Fruit fly (Drosophila melanogaster) whole organism, embryonic: Measurements from ENCODE around the gene CG10348.

Experiments
- Adf1 ChIP-seq: fragments of 200-800 bp; sonication (Bioruptor generic); IDR thresholded peaks from 2 replicates; pipeline ENCODE4 v1.3.6; 2022; ENCODE audit warnings: missing biosample characterization, missing genetic modification characterization
- Awh ChIP-seq: fragments of 200-800 bp; sonication (Bioruptor generic); IDR thresholded peaks from 2 replicates; pipeline ENCODE4, ENCODE4 v1.3.6; 2022; ENCODE audit warnings: missing biosample characterization, missing genetic modification characterization
- Bdp1 ChIP-seq: fragments of 200-800 bp; sonication (Bioruptor generic); optimal IDR thresholded peaks from 3 replicates; lab custom pipeline; 2016; ENCODE audit warnings: missing biosample characterization, missing genetic modification characterization
- Blimp-1 ChIP-seq: fragments of 200-800 bp; sonication (Bioruptor generic); optimal IDR thresholded peaks from 3 replicates; lab custom pipeline; 2018; ENCODE audit warnings: missing biosample characterization, missing genetic modification characterization, mild to moderate bottlenecking, moderate library complexity, missing genetic modification reagents
- CG13287 ChIP-seq: fragments of 200-800 bp; sonication (Bioruptor generic); IDR thresholded peaks from 2 replicates; pipeline ENCODE4 v1.3.6; 2022; ENCODE audit warnings: missing biosample characterization, missing genetic modification characterization; ENCODE audit not compliant: partially characterized antibody
- CG13894 ChIP-seq: fragments of 200-800 bp; sonication (Bioruptor generic); optimal IDR thresholded peaks from 3 replicates; lab custom pipeline; 2018; ENCODE audit warnings: missing biosample characterization, mild to moderate bottlenecking, missing genetic modification characterization, moderate library complexity
- CG18262 ChIP-seq: fragments of 200-800 bp; optimal IDR thresholded peaks from 3 replicates; lab custom pipeline; 2019; ENCODE audit warnings: missing biosample characterization, mild to moderate bottlenecking, missing genetic modification characterization, moderate library complexity
- CG2199 ChIP-seq: fragments of 200-800 bp; sonication (Bioruptor generic); IDR thresholded peaks from 3 replicates; pipeline ENCODE4 v1.3.6; 2022; ENCODE audit warnings: missing biosample characterization, missing genetic modification characterization
- CG31365 ChIP-seq: fragments of 200-800 bp; sonication (Bioruptor generic); optimal IDR thresholded peaks from 2 replicates; lab custom pipeline; 2018; ENCODE audit warnings: missing biosample characterization, mild to moderate bottlenecking, missing genetic modification characterization
- CG31441 ChIP-seq: fragments of 200-800 bp; sonication (Bioruptor generic); IDR thresholded peaks from 2 replicates; pipeline ENCODE4 v1.3.6; 2022; ENCODE audit warnings: missing biosample characterization, missing genetic modification characterization
- CG32532 ChIP-seq: fragments of 200-800 bp; sonication (Bioruptor generic); IDR thresholded peaks from 2 replicates; pipeline ENCODE4 v1.3.6; 2022; ENCODE audit warnings: missing biosample characterization, missing genetic modification characterization
- CG4360 ChIP-seq: fragments of 200-800 bp; sonication (Bioruptor generic); IDR thresholded peaks from 2 replicates; pipeline ENCODE4 v1.3.6; 2022; ENCODE audit warnings: missing biosample characterization, missing genetic modification characterization
- CG4617 ChIP-seq: fragments of 200-800 bp; sonication (Bioruptor generic); optimal IDR thresholded peaks from 3 replicates; lab custom pipeline; 2016; ENCODE audit warnings: missing biosample characterization, missing genetic modification characterization, borderline replicate concordance
- CG5180 ChIP-seq: fragments of 200-800 bp; sonication (Bioruptor generic); optimal IDR thresholded peaks from 3 replicates; lab custom pipeline; 2017; ENCODE audit warnings: missing biosample characterization, missing genetic modification characterization, mild to moderate bottlenecking, moderate library complexity, missing genetic modification reagents
- CG6175 ChIP-seq: fragments of 200-800 bp; sonication (Bioruptor generic); IDR thresholded peaks from 3 replicates; pipeline ENCODE4 v1.3.6; 2022; ENCODE audit warnings: missing biosample characterization, missing genetic modification characterization
- CG7786 ChIP-seq: fragments of 200-800 bp; sonication (Bioruptor generic); optimal IDR thresholded peaks from 2 replicates; lab custom pipeline; 2016; ENCODE audit warnings: missing biosample characterization, missing genetic modification characterization
- CG9437 ChIP-seq: fragments of 200-800 bp; sonication (Bioruptor generic); optimal IDR thresholded peaks from 2 replicates; lab custom pipeline; 2018; ENCODE audit warnings: missing biosample characterization, mild to moderate bottlenecking, missing genetic modification characterization
- D19A ChIP-seq: fragments of 200-800 bp; optimal IDR thresholded peaks from 3 replicates; lab custom pipeline; 2019; ENCODE audit warnings: missing biosample characterization, mild to moderate bottlenecking, missing genetic modification characterization, moderate library complexity
- Dbx ChIP-seq: fragments of 200-800 bp; sonication (Bioruptor generic); IDR thresholded peaks from 3 replicates; pipeline ENCODE4 v1.3.6; 2022; ENCODE audit warnings: missing biosample characterization, missing genetic modification characterization
- Deaf1 ChIP-seq: fragments of 200-800 bp; optimal IDR thresholded peaks from 3 replicates; lab custom pipeline; 2019; ENCODE audit warnings: missing biosample characterization, mild to moderate bottlenecking, missing genetic modification characterization, moderate library complexity
- Dfd ChIP-seq, 2 experiments: fragments of >200 bp; optimal IDR thresholded peaks; 2 replicates each; lab custom pipeline; 2017; ENCODE audit warnings: missing biosample characterization in 2 of 2, missing genetic modification characterization in 2 of 2
- Dip2 ChIP-seq: fragments of 200-800 bp; sonication (Bioruptor generic); IDR thresholded peaks from 2 replicates; pipeline ENCODE4 v1.3.6; 2022; ENCODE audit warnings: missing biosample characterization, missing genetic modification characterization
- Dll ChIP-seq: fragments of 200-800 bp; sonication (Bioruptor generic); IDR thresholded peaks from 4 replicates; pipeline ENCODE4 v1.3.6; 2022; ENCODE audit warnings: missing biosample characterization, missing genetic modification characterization; ENCODE audit not compliant: partially characterized antibody
- Drgx ChIP-seq: fragments of 200-800 bp; sonication (Bioruptor generic); IDR thresholded peaks from 2 replicates; pipeline ENCODE4 v1.3.6; 2022; ENCODE audit warnings: missing biosample characterization, missing genetic modification characterization
- H15 ChIP-seq: fragments of 200-800 bp; sonication (Bioruptor generic); IDR thresholded peaks from 3 replicates; pipeline ENCODE4 v1.3.6; 2022; ENCODE audit warnings: missing biosample characterization, missing genetic modification characterization
- HHEX ChIP-seq: fragments of 200-800 bp; sonication (Bioruptor generic); optimal IDR thresholded peaks from 3 replicates; lab custom pipeline; 2017; ENCODE audit warnings: missing biosample characterization, mild to moderate bottlenecking, missing genetic modification characterization, missing genetic modification reagents
- Hr39 ChIP-seq: fragments of >200 bp; optimal IDR thresholded peaks from 2 replicates; lab custom pipeline; 2017
- Jarid2 ChIP-seq: fragments of 200-800 bp; sonication (Bioruptor generic); optimal IDR thresholded peaks from 3 replicates; lab custom pipeline; 2017; ENCODE audit warnings: mild to moderate bottlenecking, missing biosample characterization, missing genetic modification reagents, missing genetic modification characterization
- Kr ChIP-seq: fragments of 200-800 bp; sonication (Bioruptor generic); optimal IDR thresholded peaks from 2 replicates; lab custom pipeline; 2017; ENCODE audit warnings: missing biosample characterization, mild to moderate bottlenecking, missing genetic modification characterization
- Med ChIP-seq: fragments of 200-800 bp; sonication (Bioruptor generic); peaks from one replicate; lab custom pipeline; 2016; ENCODE audit warnings: missing biosample characterization, missing genetic modification characterization, mild to moderate bottlenecking, inconsistent platforms, moderate library complexity
- Nf-YA ChIP-seq: fragments of 200-800 bp; sonication (Bioruptor generic); IDR thresholded peaks from 2 replicates; pipeline ENCODE4 v1.3.6; 2022; ENCODE audit warnings: missing biosample characterization, missing genetic modification characterization
- Nf-YB ChIP-seq: fragments of 200-800 bp; sonication (Bioruptor generic); optimal IDR thresholded peaks from 3 replicates; lab custom pipeline; 2019; ENCODE audit warnings: missing biosample characterization, mild to moderate bottlenecking, missing genetic modification characterization, moderate library complexity
- Nf-YC ChIP-seq: fragments of 200-800 bp; optimal IDR thresholded peaks from 3 replicates; lab custom pipeline; 2019; ENCODE audit warnings: missing biosample characterization, mild to moderate bottlenecking, missing genetic modification characterization, moderate library complexity
- Rfx ChIP-seq: fragments of 200-800 bp; sonication (Bioruptor generic); IDR thresholded peaks from 2 replicates; pipeline ENCODE4 v1.3.6; 2022; ENCODE audit warnings: missing biosample characterization, missing genetic modification characterization
- Vsx1 ChIP-seq: fragments of 200-800 bp; sonication (Bioruptor generic); optimal IDR thresholded peaks from 2 replicates; lab custom pipeline; 2017; ENCODE audit warnings: missing biosample characterization, mild to moderate bottlenecking, missing genetic modification characterization, missing genetic modification reagents
- cad ChIP-seq: fragments of >200 bp; optimal IDR thresholded peaks from 2 replicates; lab custom pipeline; 2017; ENCODE audit warnings: missing biosample characterization, missing genetic modification characterization
- cg ChIP-seq: fragments of 200-800 bp; sonication (Bioruptor generic); optimal IDR thresholded peaks from 3 replicates; lab custom pipeline; 2019; ENCODE audit warnings: missing biosample characterization, mild to moderate bottlenecking, missing genetic modification characterization, moderate library complexity
- chinmo ChIP-seq: fragments of 200-800 bp; sonication (Bioruptor generic); IDR thresholded peaks from 4 replicates; pipeline ENCODE4 v1.3.6; 2022; ENCODE audit warnings: missing biosample characterization, missing genetic modification characterization; ENCODE audit not compliant: partially characterized antibody
- crol ChIP-seq: fragments of 200-800 bp; sonication (Bioruptor generic); IDR thresholded peaks from 2 replicates; pipeline ENCODE4 v1.3.6; 2022; ENCODE audit warnings: missing biosample characterization, missing genetic modification characterization
- dysf ChIP-seq: fragments of 200-800 bp; sonication (Bioruptor generic); IDR thresholded peaks from 3 replicates; pipeline ENCODE4 v1.3.6; 2022; ENCODE audit warnings: missing biosample characterization, missing genetic modification characterization
- hb ChIP-seq: fragments of 200-800 bp; sonication (Bioruptor generic); IDR thresholded peaks from 3 replicates; pipeline ENCODE4 v1.3.6; 2022; ENCODE audit warnings: missing biosample characterization, missing genetic modification characterization; ENCODE audit not compliant: partially characterized antibody
- inv ChIP-seq: fragments of 200-800 bp; sonication (Bioruptor generic); IDR thresholded peaks from 2 replicates; pipeline ENCODE4 v1.3.6; 2022; ENCODE audit warnings: missing biosample characterization, missing genetic modification characterization; ENCODE audit not compliant: partially characterized antibody
- kni ChIP-seq: fragments of 200-800 bp; sonication (Bioruptor generic); optimal IDR thresholded peaks from 3 replicates; lab custom pipeline; 2017; ENCODE audit warnings: mild to moderate bottlenecking, missing biosample characterization, missing genetic modification reagents, missing genetic modification characterization
- nom ChIP-seq: fragments of 200-800 bp; sonication (Bioruptor generic); optimal IDR thresholded peaks from 2 replicates; lab custom pipeline; 2017; ENCODE audit warnings: missing biosample characterization, missing genetic modification characterization, mild to moderate bottlenecking, moderate library complexity, missing genetic modification reagents
- pan ChIP-seq, 4 experiments: fragments of >200 bp in 3 of 4; fragments of 200-800 bp in 1 of 4; sonication (Bioruptor generic) in 1 of 4; optimal IDR thresholded peaks in 3 of 4; IDR thresholded peaks in 1 of 4; 2 replicates each; pipeline versions ENCODE4 v1.3.6 to Lab custom; 2017 to 2022; ENCODE audit warnings: missing biosample characterization in 2 of 4, missing genetic modification characterization in 2 of 4, mixed read lengths in 1 of 4
- vvl ChIP-seq: fragments of 200-800 bp; sonication (Bioruptor generic); IDR thresholded peaks from 2 replicates; pipeline ENCODE4 v1.3.6; 2022; ENCODE audit warnings: missing biosample characterization, missing genetic modification characterization
- z ChIP-seq: fragments of 200-800 bp; sonication (Bioruptor generic); IDR thresholded peaks from 3 replicates; pipeline ENCODE4 v1.3.6; 2022; ENCODE audit warnings: missing biosample characterization, missing genetic modification characterization
- zen2 ChIP-seq: fragments of 200-800 bp; sonication (Bioruptor generic); IDR thresholded peaks from 3 replicates; pipeline ENCODE4 v1.3.6; 2022; ENCODE audit warnings: missing biosample characterization, missing genetic modification characterization; ENCODE audit not compliant: partially characterized antibody

Gene CG10348

DNA sequence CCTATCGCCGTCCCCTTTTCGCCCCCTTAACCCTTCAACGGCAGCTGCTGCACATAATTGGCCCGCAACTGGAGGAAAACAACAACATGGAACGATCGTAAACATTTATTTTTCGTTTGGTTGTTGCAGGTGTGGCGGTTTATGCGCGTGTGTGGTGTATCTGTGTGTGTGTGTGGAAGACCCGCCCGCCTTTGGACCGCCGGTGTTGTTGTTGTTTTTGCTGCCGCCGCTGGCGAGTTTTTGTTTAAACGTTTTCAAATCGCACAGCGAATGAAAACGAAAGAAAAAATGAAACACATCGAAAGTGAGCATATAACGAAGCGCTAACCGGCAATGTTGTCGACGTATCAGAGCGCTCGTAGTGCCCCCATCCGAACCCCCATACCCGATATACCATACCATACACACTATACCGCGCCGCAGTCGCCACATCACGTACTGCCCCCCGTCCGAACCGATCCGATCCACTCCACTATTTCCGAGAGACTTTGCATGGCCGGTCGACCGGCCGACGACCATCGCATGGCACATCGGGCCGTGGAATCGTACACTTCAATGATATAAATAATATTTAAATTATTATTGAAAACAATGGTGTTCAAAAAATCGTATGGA lies 3.3 kb upstream of the CG10348 start:
- TF ChIP-seq Dbx (GFP tag; lab: Robert Waterston, UW) (no peak), Adf1 (GFP tag; lab: Robert Waterston, UW) (peak; percentile 56), Med (peak; percentile 33), Drgx (GFP tag; lab: Robert Waterston, UW) (0 out of 2 replicates have a peak, but pooled peaks have one; percentile 15), CG13894 (tag; lab: Kevin White, UChicago) (peak; percentile 91), HHEX (GFP tag; lab: Kevin White, UChicago) (no peak), Awh (GFP tag; lab: Robert Waterston, UW) (0 out of 2 replicates have a peak, but pooled peaks have one; percentile 22), Kr (peak; percentile 59), CG2199 (GFP tag; lab: Robert Waterston, UW) (peak; percentile 86), Hr39 (lab: Kevin White, UChicago) (no peak), crol (peak; percentile 71), chinmo (0 out of 4 replicates have a peak, but pooled peaks have one; percentile 43), CG4617 (GFP tag; lab: Kevin White, UChicago) (no peak), CG13287 (GFP tag; lab: Robert Waterston, UW) (0 out of 2 replicates have a peak, but pooled peaks have one; percentile 20), CG4360 (GFP tag; lab: Robert Waterston, UW) (peak; percentile 92), H15 (GFP tag; lab: Robert Waterston, UW) (0 out of 3 replicates have a peak, but pooled peaks have one; percentile 8), Dll (0 out of 4 replicates have a peak, but pooled peaks have one; percentile 23), cg (peak; percentile 80), D19A (tag; lab: Kevin White, UChicago) (no peak), Nf-YC (tag; lab: Kevin White, UChicago) (peak; percentile 97), Bdp1 (no peak), dysf (no peak), Dfd (GFP tag; optimal IDR thresholded peaks at IDR 0.05; lab: Kevin White, UChicago) (peak in 1 of 2 experiments; percentile 22), z (peak; percentile 34; the same call in 1 of the 3 replicates), Rfx (GFP tag; lab: Robert Waterston, UW) (0 out of 2 replicates have a peak, but pooled peaks have one; percentile 18), cad (peak; percentile 3), CG31365 (tag; lab: Kevin White, UChicago) (no peak), Blimp-1 (GFP tag; lab: Kevin White, UChicago) (peak; percentile 14), Nf-YA (GFP tag; lab: Robert Waterston, UW) (peak; percentile 58), hb (no peak), Deaf1 (tag; lab: Kevin White, UChicago) (peak; percentile 94), kni (GFP tag; lab: Kevin White, UChicago) (peak; percentile 42), Jarid2 (GFP tag; lab: Kevin White, UChicago) (peak; percentile 42), CG6175 (GFP tag; lab: Robert Waterston, UW) (peak; percentile 69; the same call in 1 of the 3 replicates), zen2 (GFP tag; lab: Robert Waterston, UW) (0 out of 3 replicates have a peak, but pooled peaks have one; percentile 9), CG7786 (no peak), Dip2 (no peak), Nf-YB (GFP tag; lab: Kevin White, UChicago) (peak; percentile 97)

DNA sequence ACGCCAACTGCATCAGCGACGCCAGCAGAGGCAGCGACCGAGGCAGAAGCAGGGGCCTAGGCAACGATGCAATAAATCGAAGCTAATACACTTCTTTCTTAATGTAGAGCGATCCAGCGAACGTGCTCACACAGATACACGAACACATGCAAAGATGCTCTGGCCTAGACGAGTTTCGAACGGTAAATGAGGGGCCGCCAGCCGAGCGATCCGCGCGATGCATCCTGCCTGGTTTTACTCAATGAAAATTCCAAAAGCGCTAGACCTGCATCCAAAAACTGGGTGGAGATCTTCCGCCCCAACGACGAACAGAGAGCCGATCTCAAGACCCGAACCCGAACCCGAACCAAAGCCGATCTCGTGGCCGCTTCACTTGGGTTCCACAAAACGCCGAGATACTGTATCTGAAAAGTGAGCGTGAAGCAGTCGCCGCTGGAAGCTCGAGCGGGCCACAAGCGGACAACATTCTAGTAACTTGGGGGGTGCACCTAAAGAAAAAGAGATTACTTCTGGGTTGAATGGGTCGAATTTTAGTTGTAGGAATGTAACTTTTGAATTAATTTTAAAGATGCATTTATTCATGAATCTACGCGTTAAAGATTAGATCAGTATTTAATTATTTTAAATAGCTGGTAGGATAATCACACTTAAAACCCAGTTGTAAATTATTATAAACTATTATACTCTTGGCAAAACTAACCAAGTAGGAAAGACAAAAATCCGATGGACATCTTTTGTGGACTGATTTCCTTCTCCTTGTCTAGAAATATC lies 621 bp upstream of the CG10348 start:
- TF ChIP-seq CG18262 (tag; lab: Kevin White, UChicago) (peak; percentile 21), CG32532 (no peak), CG4360 (GFP tag; lab: Robert Waterston, UW) (no peak), Vsx1 (GFP tag; lab: Kevin White, UChicago) (peak; percentile 14), Dfd (GFP tag; optimal IDR thresholded peaks at IDR 0.05; lab: Kevin White, UChicago) (no peak), nom (GFP tag; lab: Kevin White, UChicago) (peak; percentile 25), inv (GFP tag; lab: Robert Waterston, UW) (no peak), CG31365 (tag; lab: Kevin White, UChicago) (no peak), vvl (GFP tag; lab: Robert Waterston, UW) (0 out of 2 replicates have a peak, but pooled peaks have one; percentile 17), CG5180 (GFP tag; lab: Kevin White, UChicago) (no peak), pan (optimal IDR thresholded peaks at IDR 0.05; lab: Kevin White, UChicago) (no peak), pan (GFP tag; optimal IDR thresholded peaks at IDR 0.05 in 1 of 2, IDR thresholded peaks at IDR 0.05 in 1 of 2) (no peak), CG9437 (no peak), CG31441 (GFP tag; lab: Robert Waterston, UW) (no peak)
